Fruit fly (Drosophila melanogaster) S2 (cell line): ENCODE measurements around the gene kek5.

Experiments used
- CG8478 ChIP-seq: fragments of >200 bp; optimal IDR thresholded peaks from 2 replicates; lab custom pipeline; 2018
- CTCF ChIP-seq, 2 experiments: fragments of >200 bp; optimal IDR thresholded peaks; 2 replicates each; lab custom pipeline; 2018

The kek5 gene

DNA sequence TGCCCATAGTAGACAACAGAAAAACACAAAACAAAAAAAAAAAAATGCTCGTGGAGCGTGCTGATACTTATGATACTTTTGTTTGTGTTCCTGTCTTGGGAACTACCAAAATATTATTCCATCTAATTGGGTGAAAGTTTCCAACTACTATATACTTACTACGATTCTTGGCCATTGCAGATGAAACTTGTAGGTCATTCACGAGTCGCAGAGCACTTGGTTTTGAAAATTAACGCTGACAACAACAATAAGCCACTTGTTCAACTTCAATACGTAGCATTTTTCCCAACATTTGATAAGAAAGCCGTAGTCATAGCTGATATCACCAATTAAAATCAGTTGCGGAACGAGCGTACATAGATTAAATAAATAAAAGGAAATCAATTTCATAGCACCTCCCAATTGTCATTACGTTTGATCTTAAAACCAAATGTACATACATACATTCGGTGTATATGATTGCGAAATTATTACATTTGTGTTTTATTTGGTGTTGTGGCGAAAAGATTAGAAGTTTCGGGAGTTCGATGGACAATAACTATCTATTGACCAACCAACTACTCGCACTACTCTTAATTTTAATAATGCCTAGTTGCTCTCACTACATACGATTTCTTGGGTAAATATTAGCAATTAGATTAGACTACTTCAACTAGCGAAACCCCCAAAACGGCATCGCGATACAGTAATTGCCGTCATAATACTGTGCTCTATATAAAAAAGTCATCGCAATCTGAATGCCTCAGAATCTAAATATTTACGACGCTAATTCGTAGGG lies 28.2 kb upstream of the kek5 start:
- TF ChIP-seq CTCF (optimal IDR thresholded peaks at IDR 0.05; lab: Kevin White, UChicago) (no peak), CG8478 (no peak)

DNA sequence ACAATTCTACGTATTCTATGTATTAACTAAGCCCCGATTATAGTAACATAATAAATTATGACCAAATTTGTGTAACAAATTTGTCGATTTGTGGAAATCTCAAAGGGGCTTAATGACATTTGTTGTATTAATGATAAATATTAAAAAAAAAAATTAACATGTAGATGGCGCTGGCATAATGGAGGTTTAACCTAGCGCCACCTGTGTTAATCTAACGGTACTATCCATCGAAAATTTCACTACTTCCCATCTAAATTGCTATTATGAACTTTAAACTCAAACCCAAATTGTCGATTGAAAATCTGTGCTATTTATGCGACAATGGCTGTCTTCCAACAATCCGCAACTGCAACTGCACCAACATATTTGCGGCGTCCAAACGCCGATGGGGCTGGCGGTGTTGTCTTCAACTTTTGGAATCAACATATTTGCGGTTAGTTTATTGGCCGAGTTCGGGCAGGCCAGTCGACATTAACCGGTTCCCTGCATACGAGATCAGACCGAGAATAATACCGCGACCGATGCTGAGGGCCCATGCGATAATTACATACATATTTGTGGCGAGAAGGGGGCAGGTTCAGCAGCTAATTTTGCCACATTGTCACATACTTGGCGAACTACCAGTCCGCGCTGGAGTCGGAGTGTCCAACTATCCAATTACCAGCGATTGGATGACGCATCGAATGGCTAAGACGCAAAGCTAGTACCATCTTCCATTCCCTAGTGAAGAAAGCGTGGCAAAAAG lies 27.1 kb upstream of the kek5 start:
- TF ChIP-seq CTCF (optimal IDR thresholded peaks at IDR 0.05; lab: Kevin White, UChicago) (peak; percentile 81 to 87), CG8478 (no peak)

dm6 chrX:19326730-19327129 lies 26.3 kb upstream of the kek5 start:
- TF ChIP-seq CG8478: no peak
- peak; percentile 42 to 79 for TF ChIP-seq CTCF (optimal IDR thresholded peaks at IDR 0.05; lab: Kevin White, UChicago)

dm6 chrX:19348222-19348621 lies 4.8 kb upstream of the kek5 start, which contains the start of gene nAChRalpha7:
TSS of gene nAChRalpha7 (minus strand) at chrX:19348447.
- TF ChIP-seq CG8478: no peak
- no peak for TF ChIP-seq CTCF (optimal IDR thresholded peaks at IDR 0.05; lab: Kevin White, UChicago)

- TF ChIP-seq CTCF (optimal IDR thresholded peaks at IDR 0.05; lab: Kevin White, UChicago) (no peak), CG8478 (no peak)
Observed at dm6 chrX:19348835-19349466, 4.0 kb upstream of the kek5 start.

- TF ChIP-seq CTCF (optimal IDR thresholded peaks at IDR 0.05; lab: Kevin White, UChicago) (no peak), CG8478 (no peak)
Observed at dm6 chrX:19353442-19354204, 642 bp downstream of the kek5 start.

- TF ChIP-seq CTCF (optimal IDR thresholded peaks at IDR 0.05; lab: Kevin White, UChicago) (no peak), CG8478 (no peak)
Observed at dm6 chrX:19354628-19355101, 1.7 kb downstream of the kek5 start.

dm6 chrX:19358948-19359506 lies 6.0 kb downstream of the kek5 start:
- TF ChIP-seq CG8478 (no peak), CTCF (optimal IDR thresholded peaks at IDR 0.05; lab: Kevin White, UChicago) (no peak)

dm6 chrX:19360735-19361405 lies 7.9 kb downstream of the kek5 start:
- TF ChIP-seq CG8478 (no peak), CTCF (optimal IDR thresholded peaks at IDR 0.05; lab: Kevin White, UChicago) (no peak)

dm6 chrX:19361406-19361859 lies 8.5 kb downstream of the kek5 start:
- TF ChIP-seq CG8478 (no peak), CTCF (optimal IDR thresholded peaks at IDR 0.05; lab: Kevin White, UChicago) (no peak)

dm6 chrX:19364034-19364433 lies 11.1 kb downstream of the kek5 start:
- TF ChIP-seq CG8478: no peak
- no peak for TF ChIP-seq CTCF (optimal IDR thresholded peaks at IDR 0.05; lab: Kevin White, UChicago)

- no peak for TF ChIP-seq CTCF (optimal IDR thresholded peaks at IDR 0.05; lab: Kevin White, UChicago)
Observed at dm6 chrX:19369865-19370264, 16.9 kb downstream of the kek5 start.

DNA sequence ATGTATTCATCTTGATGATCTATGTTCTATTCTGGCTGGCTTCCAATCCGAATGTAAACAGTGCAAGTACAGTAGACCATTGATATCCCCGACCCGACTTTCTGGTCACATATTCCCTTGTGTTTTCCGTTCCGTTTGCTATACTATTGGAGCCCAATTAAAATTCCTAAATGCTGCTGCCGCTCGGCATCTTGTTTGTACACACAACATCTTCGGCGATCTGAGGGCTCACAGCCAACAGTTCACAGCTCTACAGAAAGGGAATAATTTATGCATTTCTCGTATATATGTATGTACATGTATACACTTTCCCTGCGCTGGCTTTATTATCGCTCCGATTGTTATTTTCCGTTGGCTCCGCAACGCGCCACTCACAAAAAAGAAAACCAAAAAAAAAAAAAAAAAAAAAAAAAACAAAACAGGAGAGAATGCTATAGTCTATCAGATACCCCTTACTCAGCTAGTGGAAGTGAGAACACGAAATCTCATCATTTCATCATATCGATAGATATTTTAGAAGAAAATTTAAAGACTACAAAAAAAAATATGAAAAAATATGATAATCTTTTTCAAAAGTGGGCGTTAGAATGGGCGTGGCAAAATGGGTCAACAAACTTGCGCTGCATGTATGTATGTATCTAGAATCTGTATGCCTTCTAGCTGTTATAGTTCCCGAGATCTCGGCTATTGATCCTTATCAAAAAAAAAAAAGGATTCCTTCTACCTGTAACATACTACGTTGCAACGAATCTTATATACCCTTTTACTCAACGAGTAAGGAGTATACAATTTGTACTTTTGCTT lies 18.4 kb downstream of the kek5 start:
- TF ChIP-seq CG8478 (no peak), CTCF (optimal IDR thresholded peaks at IDR 0.05; lab: Kevin White, UChicago) (no peak)
